Fruit fly (Drosophila melanogaster) whole organism, embryonic: Measurements from ENCODE around the gene tral.

Source experiments
- Atf6 ChIP-seq: fragments of 200-800 bp; sonication (Bioruptor generic); IDR thresholded peaks from 2 replicates; pipeline ENCODE4 v1.3.6; 2022; ENCODE audit warnings: missing biosample characterization, missing genetic modification characterization
- B-H2 ChIP-seq: fragments of 200-800 bp; sonication (Bioruptor generic); optimal IDR thresholded peaks from 2 replicates; lab custom pipeline; 2018; ENCODE audit warnings: missing biosample characterization, mild to moderate bottlenecking, missing genetic modification characterization
- BEAF-32 ChIP-seq: fragments of 200-800 bp; sonication (Bioruptor generic); optimal IDR thresholded peaks from 3 replicates; lab custom pipeline; 2017; ENCODE audit warnings: missing biosample characterization, missing genetic modification characterization, mild to moderate bottlenecking, moderate library complexity, missing genetic modification reagents
- Bteb2 ChIP-seq: fragments of 200-800 bp; sonication (Bioruptor generic); optimal IDR thresholded peaks from 2 replicates; lab custom pipeline; 2016; ENCODE audit warnings: missing biosample characterization, missing genetic modification characterization
- CG11696 ChIP-seq: fragments of 200-800 bp; sonication (Bioruptor generic); IDR thresholded peaks from 2 replicates; pipeline ENCODE4 v1.3.6; 2022; ENCODE audit warnings: missing biosample characterization, missing genetic modification characterization
- CG12391 ChIP-seq: fragments of 200-800 bp; sonication (Bioruptor generic); optimal IDR thresholded peaks from 3 replicates; lab custom pipeline; 2018; ENCODE audit warnings: missing biosample characterization, mild to moderate bottlenecking, missing genetic modification characterization, moderate library complexity
- CG13287 ChIP-seq: fragments of 200-800 bp; sonication (Bioruptor generic); IDR thresholded peaks from 2 replicates; pipeline ENCODE4 v1.3.6; 2022; ENCODE audit warnings: missing biosample characterization, missing genetic modification characterization; ENCODE audit not compliant: partially characterized antibody
- CG13624 ChIP-seq: fragments of 200-800 bp; sonication (Bioruptor generic); optimal IDR thresholded peaks from 2 replicates; lab custom pipeline; 2016; ENCODE audit warnings: missing biosample characterization, missing genetic modification characterization
- CG14441 ChIP-seq: fragments of 200-800 bp; sonication (Bioruptor generic); IDR thresholded peaks from 2 replicates; pipeline ENCODE4 v1.3.6; 2022; ENCODE audit warnings: missing biosample characterization, missing genetic modification characterization
- CG14710 ChIP-seq: fragments of 200-800 bp; sonication (Bioruptor generic); optimal IDR thresholded peaks from 3 replicates; lab custom pipeline; 2019; ENCODE audit warnings: missing biosample characterization, mild to moderate bottlenecking, missing genetic modification characterization, moderate library complexity
- CG1647 ChIP-seq: fragments of 200-800 bp; sonication (Bioruptor generic); optimal IDR thresholded peaks from 3 replicates; lab custom pipeline; 2016; ENCODE audit warnings: missing biosample characterization, missing genetic modification characterization
- CG17359 ChIP-seq: fragments of 200-800 bp; sonication (Bioruptor generic); optimal IDR thresholded peaks from 3 replicates; lab custom pipeline; 2018; ENCODE audit warnings: missing biosample characterization, mild to moderate bottlenecking, missing genetic modification characterization, moderate library complexity
- CG17361 ChIP-seq: fragments of 200-800 bp; sonication (Bioruptor generic); IDR thresholded peaks from 3 replicates; pipeline ENCODE4 v1.3.6; 2022; ENCODE audit warnings: missing biosample characterization, missing genetic modification characterization
- CG17829 ChIP-seq: fragments of 200-800 bp; optimal IDR thresholded peaks from 2 replicates; lab custom pipeline; 2019; ENCODE audit warnings: missing biosample characterization, mild to moderate bottlenecking, missing genetic modification characterization, moderate library complexity
- CG17912 ChIP-seq: fragments of 200-800 bp; sonication (Bioruptor generic); optimal IDR thresholded peaks from 2 replicates; lab custom pipeline; 2018; ENCODE audit warnings: missing biosample characterization, mild to moderate bottlenecking, missing genetic modification characterization
- CG18262 ChIP-seq: fragments of 200-800 bp; optimal IDR thresholded peaks from 3 replicates; lab custom pipeline; 2019; ENCODE audit warnings: missing biosample characterization, mild to moderate bottlenecking, missing genetic modification characterization, moderate library complexity
- CG18764 ChIP-seq: fragments of 200-800 bp; sonication (Bioruptor generic); optimal IDR thresholded peaks from 3 replicates; lab custom pipeline; 2016; ENCODE audit warnings: missing biosample characterization, missing genetic modification characterization
- CG2129 ChIP-seq: fragments of 200-800 bp; sonication (Bioruptor generic); IDR thresholded peaks from 2 replicates; pipeline ENCODE4 v1.3.6; 2022; ENCODE audit warnings: missing biosample characterization, missing genetic modification characterization; ENCODE audit not compliant: partially characterized antibody
- CG30020 ChIP-seq: fragments of 200-800 bp; optimal IDR thresholded peaks from 2 replicates; lab custom pipeline; 2019; ENCODE audit warnings: missing biosample characterization, mild to moderate bottlenecking, missing genetic modification characterization, moderate library complexity
- CG3407 ChIP-seq: fragments of 200-800 bp; sonication (Bioruptor generic); optimal IDR thresholded peaks from 2 replicates; lab custom pipeline; 2018; ENCODE audit warnings: missing biosample characterization, mild to moderate bottlenecking, missing genetic modification characterization
- CG7745 ChIP-seq: fragments of 200-800 bp; sonication (Bioruptor generic); optimal IDR thresholded peaks from 2 replicates; lab custom pipeline; 2018; ENCODE audit warnings: missing biosample characterization, mild to moderate bottlenecking, missing genetic modification characterization, moderate library complexity
- CG7839 ChIP-seq: fragments of 200-800 bp; sonication (Bioruptor generic); optimal IDR thresholded peaks from 3 replicates; lab custom pipeline; 2018; ENCODE audit warnings: missing biosample characterization, mild to moderate bottlenecking, missing genetic modification characterization, moderate library complexity
- CG8924 ChIP-seq: fragments of 200-800 bp; optimal IDR thresholded peaks from 3 replicates; lab custom pipeline; 2019; ENCODE audit warnings: missing biosample characterization, mild to moderate bottlenecking, missing genetic modification characterization, moderate library complexity
- CTCF ChIP-seq: fragments of 200-800 bp; sonication (Bioruptor generic); optimal IDR thresholded peaks from 2 replicates; lab custom pipeline; 2017; ENCODE audit warnings: missing biosample characterization, mild to moderate bottlenecking, missing genetic modification characterization, moderate library complexity
- Dbx ChIP-seq: fragments of 200-800 bp; sonication (Bioruptor generic); IDR thresholded peaks from 3 replicates; pipeline ENCODE4 v1.3.6; 2022; ENCODE audit warnings: missing biosample characterization, missing genetic modification characterization
- Drgx ChIP-seq: fragments of 200-800 bp; sonication (Bioruptor generic); IDR thresholded peaks from 2 replicates; pipeline ENCODE4 v1.3.6; 2022; ENCODE audit warnings: missing biosample characterization, missing genetic modification characterization
- Hsf ChIP-seq: fragments of 200-800 bp; sonication (Bioruptor generic); optimal IDR thresholded peaks from 3 replicates; lab custom pipeline; 2016; ENCODE audit warnings: missing biosample characterization, missing genetic modification characterization
- Lim3 ChIP-seq: fragments of 200-800 bp; sonication (Bioruptor generic); IDR thresholded peaks from 2 replicates; pipeline ENCODE4 v1.3.6; 2022; ENCODE audit warnings: missing biosample characterization, missing genetic modification characterization
- MBD-R2 ChIP-seq: fragments of 200-800 bp; sonication (Bioruptor generic); IDR thresholded peaks from 2 replicates; pipeline ENCODE4 v1.3.6; 2022; ENCODE audit warnings: missing biosample characterization, missing genetic modification characterization
- Myb ChIP-seq: fragments of 200-800 bp; sonication (Bioruptor generic); optimal IDR thresholded peaks from 2 replicates; lab custom pipeline; 2016; ENCODE audit warnings: missing biosample characterization, missing genetic modification characterization
- Neu2 ChIP-seq: fragments of 200-800 bp; sonication (Bioruptor generic); optimal IDR thresholded peaks from 3 replicates; lab custom pipeline; 2016; ENCODE audit warnings: missing biosample characterization, missing genetic modification characterization, borderline replicate concordance
- Sox100B ChIP-seq: fragments of 200-800 bp; sonication (Bioruptor generic); optimal IDR thresholded peaks from 3 replicates; lab custom pipeline; 2018; ENCODE audit warnings: missing biosample characterization, mild to moderate bottlenecking, missing genetic modification characterization
- Xrp1 ChIP-seq: fragments of 200-800 bp; sonication (Bioruptor generic); IDR thresholded peaks from 2 replicates; pipeline ENCODE4 v1.3.6; 2022; ENCODE audit warnings: missing biosample characterization, missing genetic modification characterization
- bbx ChIP-seq: fragments of 200-800 bp; sonication (Bioruptor generic); IDR thresholded peaks from 2 replicates; pipeline ENCODE4 v1.3.6; 2022; ENCODE audit warnings: missing biosample characterization, missing genetic modification characterization; ENCODE audit not compliant: partially characterized antibody
- cas ChIP-seq: fragments of 200-800 bp; sonication (Bioruptor generic); IDR thresholded peaks from 2 replicates; pipeline ENCODE4 v1.3.6; 2022; ENCODE audit warnings: missing biosample characterization, missing genetic modification characterization
- chif ChIP-seq, 2 experiments: fragments of 200-800 bp; sonication (Bioruptor generic); optimal IDR thresholded peaks; 3 replicates each; lab custom pipeline; 2016; ENCODE audit warnings: missing biosample characterization in 2 of 2, missing genetic modification characterization in 2 of 2
- ftz-f1 ChIP-seq: fragments of 200-800 bp; sonication (Bioruptor generic); optimal IDR thresholded peaks from 2 replicates; lab custom pipeline; 2016; ENCODE audit warnings: missing biosample characterization, missing genetic modification characterization
- gsb-n ChIP-seq: fragments of 200-800 bp; sonication (Bioruptor generic); optimal IDR thresholded peaks from 3 replicates; lab custom pipeline; 2018; ENCODE audit warnings: missing biosample characterization, mild to moderate bottlenecking, missing genetic modification characterization
- inv ChIP-seq: fragments of 200-800 bp; sonication (Bioruptor generic); IDR thresholded peaks from 2 replicates; pipeline ENCODE4 v1.3.6; 2022; ENCODE audit warnings: missing biosample characterization, missing genetic modification characterization; ENCODE audit not compliant: partially characterized antibody
- jigr1 ChIP-seq: fragments of 200-800 bp; sonication (Bioruptor generic); IDR thresholded peaks from 3 replicates; pipeline ENCODE4 v1.3.6; 2022; ENCODE audit warnings: missing biosample characterization, missing genetic modification characterization
- pfk ChIP-seq: fragments of 200-800 bp; sonication (Bioruptor generic); optimal IDR thresholded peaks from 2 replicates; lab custom pipeline; 2018; ENCODE audit warnings: missing biosample characterization, mild to moderate bottlenecking, missing genetic modification characterization, moderate library complexity
- pho ChIP-seq: fragments of 200-800 bp; sonication (Bioruptor generic); optimal IDR thresholded peaks from 2 replicates; lab custom pipeline; 2016; ENCODE audit warnings: missing biosample characterization, missing genetic modification characterization
- phol ChIP-seq: fragments of 200-800 bp; sonication (Bioruptor generic); optimal IDR thresholded peaks from 3 replicates; lab custom pipeline; 2018; ENCODE audit warnings: missing biosample characterization, mild to moderate bottlenecking, missing genetic modification characterization, moderate library complexity
- pita ChIP-seq: fragments of 200-800 bp; sonication (Bioruptor generic); optimal IDR thresholded peaks from 2 replicates; lab custom pipeline; 2017; ENCODE audit warnings: missing biosample characterization, mild to moderate bottlenecking, missing genetic modification characterization
- psq ChIP-seq: fragments of 200-800 bp; sonication (Bioruptor generic); optimal IDR thresholded peaks from 2 replicates; lab custom pipeline; 2017; ENCODE audit warnings: missing biosample characterization, missing genetic modification characterization
- pzg ChIP-seq: fragments of 200-800 bp; sonication (Bioruptor generic); optimal IDR thresholded peaks from 3 replicates; lab custom pipeline; 2018; ENCODE audit warnings: missing biosample characterization, mild to moderate bottlenecking, missing genetic modification characterization, moderate library complexity
- scrt ChIP-seq: fragments of 200-800 bp; sonication (Bioruptor generic); optimal IDR thresholded peaks from 2 replicates; lab custom pipeline; 2018; ENCODE audit warnings: missing biosample characterization, mild to moderate bottlenecking, missing genetic modification characterization, moderate library complexity
- sim ChIP-seq: fragments of 200-800 bp; sonication (Bioruptor generic); IDR thresholded peaks from 2 replicates; pipeline ENCODE4 v1.3.6; 2022; ENCODE audit warnings: missing biosample characterization, missing genetic modification characterization
- tio ChIP-seq: fragments of 200-800 bp; sonication (Bioruptor generic); optimal IDR thresholded peaks from 2 replicates; lab custom pipeline; 2017; ENCODE audit warnings: missing biosample characterization, missing genetic modification characterization, inconsistent platforms
- trem ChIP-seq: fragments of 200-800 bp; optimal IDR thresholded peaks from 3 replicates; lab custom pipeline; 2019; ENCODE audit warnings: missing biosample characterization, mild to moderate bottlenecking, missing genetic modification characterization, moderate library complexity
- zen2 ChIP-seq: fragments of 200-800 bp; sonication (Bioruptor generic); IDR thresholded peaks from 3 replicates; pipeline ENCODE4 v1.3.6; 2022; ENCODE audit warnings: missing biosample characterization, missing genetic modification characterization; ENCODE audit not compliant: partially characterized antibody

tral gene

dm6 chr3L:12501249-12501648, 13.6 kb upstream of the tral start, which contains the start of the genes CG10638 and CG10681 (continued):
- TF ChIP-seq CG18262 (peak; percentile 49), CG12391 (tag; lab: Kevin White, UChicago) (peak; percentile 79), trem (tag; lab: Kevin White, UChicago) (peak; percentile 98), CG8924 (peak; percentile 49), CTCF (GFP tag; lab: Kevin White, UChicago) (peak; percentile 2), sim (GFP tag; lab: Robert Waterston, UW) (no peak), CG13624 (GFP tag; lab: Kevin White, UChicago) (peak; percentile 16), Xrp1 (GFP tag; lab: Robert Waterston, UW) (peak; percentile 47), CG1647 (GFP tag; lab: Kevin White, UChicago) (no peak), gsb-n (peak; percentile 40), CG11696 (GFP tag; lab: Robert Waterston, UW) (no peak), CG17912 (no peak), Atf6 (peak; percentile 29; the same call in 1 of the 2 replicates), Dbx (no peak), Myb (peak; percentile 32), bbx (GFP tag; lab: Robert Waterston, UW) (no peak), zen2 (GFP tag; lab: Robert Waterston, UW) (no peak), pho (GFP tag; lab: Kevin White, UChicago) (peak; percentile 2), chif (GFP tag; optimal IDR thresholded peaks at IDR 0.05; lab: Kevin White, UChicago) (peak in 1 of 2 experiments; percentile 19), Sox100B (GFP tag; lab: Kevin White, UChicago) (peak; percentile 53), CG7839 (tag; lab: Kevin White, UChicago) (peak; percentile 15), BEAF-32 (peak; percentile 29), CG14710 (tag; lab: Kevin White, UChicago) (peak; percentile 81), Neu2 (GFP tag; lab: Kevin White, UChicago) (no peak), CG2129 (no peak), inv (GFP tag; lab: Robert Waterston, UW) (no peak), pzg (GFP tag; lab: Kevin White, UChicago) (peak; percentile 60), B-H2 (GFP tag; lab: Kevin White, UChicago) (peak; percentile 43), CG17829 (tag; lab: Kevin White, UChicago) (peak; percentile 57), scrt (GFP tag; lab: Kevin White, UChicago) (peak; percentile 40), CG30020 (tag; lab: Kevin White, UChicago) (peak; percentile 33), psq (GFP tag; lab: Kevin White, UChicago) (no peak), Hsf (GFP tag; lab: Kevin White, UChicago) (peak; percentile 46), CG18764 (GFP tag; lab: Kevin White, UChicago) (peak; percentile 22), Lim3 (GFP tag; lab: Robert Waterston, UW) (no peak), phol (tag; lab: Kevin White, UChicago) (peak; percentile 61), CG13287 (GFP tag; lab: Robert Waterston, UW) (peak; percentile 65), Drgx (GFP tag; lab: Robert Waterston, UW) (no peak), CG14441 (GFP tag; lab: Robert Waterston, UW) (no peak), CG17361 (0 out of 3 replicates have a peak, but pooled peaks have one; percentile 43), pfk (GFP tag; lab: Kevin White, UChicago) (no peak), CG3407 (GFP tag; lab: Kevin White, UChicago) (no peak), CG17359 (tag; lab: Kevin White, UChicago) (peak; percentile 43), pita (no peak), jigr1 (GFP tag; lab: Robert Waterston, UW) (no peak), Bteb2 (GFP tag; lab: Kevin White, UChicago) (peak; percentile 25), tio (no peak), ftz-f1 (GFP tag; lab: Kevin White, UChicago) (peak; percentile 78), cas (GFP tag; lab: Robert Waterston, UW) (no peak), CG7745 (tag; lab: Kevin White, UChicago) (no peak), MBD-R2 (peak; percentile 77)
